Worm (Caenorhabditis elegans) whole organism, early embryonic: ENCODE results near the gene col-87.

ENCODE experiments used
- B0310.2 ChIP-seq: sonication (generic microtip); optimal IDR thresholded peaks from 2 replicates; lab custom pipeline; 2016; ENCODE audit warnings: mild to moderate bottlenecking, missing genetic modification characterization, missing compliant biosample characterization
- F13C5.2 ChIP-seq: sonication (generic microtip); optimal IDR thresholded peaks from 2 replicates; lab custom pipeline; 2017; ENCODE audit warnings: mild to moderate bottlenecking, missing genetic modification characterization, inconsistent platforms, missing compliant biosample characterization
- aly-1 ChIP-seq: sonication (generic microtip); optimal IDR thresholded peaks from 2 replicates; lab custom pipeline; 2016; ENCODE audit warnings: missing genetic modification characterization, missing compliant biosample characterization
- ama-1 ChIP-seq: fragments of 150-350 bp; optimal IDR thresholded peaks from 2 replicates; lab custom pipeline; 2014
- ceh-13 ChIP-seq: fragments of 200-800 bp; sonication (Bioruptor generic); optimal IDR thresholded peaks from 2 replicates; lab custom pipeline; 2018; ENCODE audit warnings: mild to moderate bottlenecking, missing genetic modification characterization, missing compliant biosample characterization
- ceh-36 ChIP-seq: sonication (generic microtip); optimal IDR thresholded peaks from 2 replicates; lab custom pipeline; 2016; ENCODE audit warnings: missing genetic modification characterization, inconsistent platforms, missing compliant biosample characterization
- ets-7 ChIP-seq: sonication (generic microtip); optimal IDR thresholded peaks from 2 replicates; lab custom pipeline; 2016; ENCODE audit warnings: missing genotype, missing genetic modification characterization, missing compliant biosample characterization
- flt-1 ChIP-seq: fragments of 200-800 bp; sonication (Bioruptor generic); IDR thresholded peaks from 2 replicates; pipeline ENCODE4 v1.3.6; 2022; ENCODE audit warnings: missing genetic modification characterization, missing compliant biosample characterization
- hmbx-1 ChIP-seq: sonication (generic microtip); optimal IDR thresholded peaks from 2 replicates; lab custom pipeline; 2016; ENCODE audit warnings: mild to moderate bottlenecking, missing genetic modification characterization, missing compliant biosample characterization
- hmg-4 ChIP-seq: fragments of 200-800 bp; sonication (Bioruptor generic); optimal IDR thresholded peaks from 2 replicates; lab custom pipeline; 2018; ENCODE audit warnings: mild to moderate bottlenecking, missing genetic modification characterization, missing compliant biosample characterization
- hnd-1 ChIP-seq: sonication (generic microtip); optimal IDR thresholded peaks from 2 replicates; lab custom pipeline; 2016; ENCODE audit warnings: missing genetic modification characterization, missing compliant biosample characterization
- pes-1 ChIP-seq: fragments of 200-800 bp; sonication (Bioruptor generic); IDR thresholded peaks from 2 replicates; pipeline ENCODE4 v1.3.6; 2022; ENCODE audit warnings: missing genetic modification reagents, missing genetic modification characterization, missing compliant biosample characterization
- scrt-1 ChIP-seq: fragments of 200-800 bp; sonication (Bioruptor generic); IDR thresholded peaks from 2 replicates; pipeline ENCODE4 v1.3.6; 2022; ENCODE audit warnings: missing genetic modification characterization, missing compliant biosample characterization
- sea-1 ChIP-seq: fragments of 200-800 bp; sonication (Bioruptor generic); conservative IDR thresholded peaks from 2 replicates; pipeline ENCODE4 v1.3.6; 2022; ENCODE audit warnings: missing genetic modification characterization, missing compliant biosample characterization
- tbx-11 ChIP-seq: fragments of 200-800 bp; sonication (Bioruptor generic); IDR thresholded peaks from 2 replicates; pipeline ENCODE4 v1.3.6; 2022; ENCODE audit warnings: missing genetic modification characterization, missing compliant biosample characterization
- tbx-37 ChIP-seq: fragments of 200-800 bp; sonication (Bioruptor generic); conservative IDR thresholded peaks from 2 replicates; pipeline ENCODE4 v1.3.6; 2022; ENCODE audit warnings: missing genetic modification reagents, missing genetic modification characterization, missing compliant biosample characterization
- tra-4 ChIP-seq: sonication (generic microtip); optimal IDR thresholded peaks from 2 replicates; lab custom pipeline; 2017; ENCODE audit warnings: missing genetic modification characterization, missing compliant biosample characterization

Gene col-87

DNA sequence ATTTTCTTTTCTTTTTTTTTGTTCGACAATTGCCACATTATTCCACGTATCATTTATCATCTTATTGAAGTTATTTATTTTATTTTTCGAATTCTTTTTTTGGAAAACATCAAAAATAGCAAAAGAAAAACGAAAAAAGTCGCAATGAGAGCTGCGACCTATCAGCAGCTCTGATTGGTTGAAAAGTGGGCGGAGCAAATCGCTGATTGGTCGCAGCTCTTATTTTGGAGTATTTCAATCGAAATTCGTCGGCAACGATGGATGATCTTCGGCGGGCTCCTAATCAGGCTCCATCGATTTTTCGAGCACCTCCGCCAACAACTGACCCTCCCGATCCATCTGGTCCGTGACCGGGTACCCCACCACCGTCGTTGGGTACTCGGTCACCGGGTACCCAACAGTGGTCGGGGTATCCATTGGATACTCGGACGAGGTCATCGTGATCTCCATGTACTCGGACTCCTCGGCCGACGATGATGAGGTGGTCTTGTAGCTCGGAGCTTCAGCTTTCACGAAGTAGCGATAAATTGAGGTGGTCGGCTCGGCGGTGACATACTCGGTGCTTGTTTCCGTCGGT lies 4.6 kb downstream of the col-87 start:
- no peak for TF ChIP-seq pes-1 (GFP tag; lab: Robert Waterston, UW)
- no peak for TF ChIP-seq aly-1 (tag; lab: Kevin White, UChicago)
- TF ChIP-seq ama-1 (lab: Kevin White, UChicago), result no peak
- no peak for TF ChIP-seq flt-1 (GFP tag; lab: Robert Waterston, UW)
- TF ChIP-seq B0310.2 (tag; lab: Kevin White, UChicago), result no peak
- no peak for TF ChIP-seq tbx-37 (GFP tag; lab: Robert Waterston, UW)
- TF ChIP-seq hmbx-1 (tag; lab: Kevin White, UChicago), result no peak

DNA sequence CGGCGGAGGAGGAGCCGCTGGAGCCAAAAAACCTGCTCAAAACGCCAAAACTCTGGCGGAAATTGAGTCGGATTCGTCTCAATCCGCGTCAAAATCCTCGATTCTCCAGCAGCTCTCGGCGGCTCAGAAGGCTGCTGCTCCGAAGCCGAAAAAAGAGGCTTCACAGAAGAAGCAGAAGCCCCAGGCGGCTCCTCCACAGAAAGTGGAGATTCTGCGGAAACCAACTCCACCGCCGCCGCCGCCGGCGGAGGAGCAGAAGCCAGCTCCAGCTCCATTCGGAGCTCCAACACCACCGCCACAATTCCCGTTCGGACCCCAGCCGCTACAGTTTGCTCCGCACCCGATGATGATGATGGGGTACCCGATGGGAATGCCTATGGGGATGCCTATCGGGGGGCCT lies 7.6 kb downstream of the col-87 start:
- TF ChIP-seq hmbx-1 (tag; lab: Kevin White, UChicago), result no peak
- TF ChIP-seq pes-1 (GFP tag; lab: Robert Waterston, UW), result no peak
- no peak for TF ChIP-seq ceh-36 (tag; lab: Kevin White, UChicago)

DNA sequence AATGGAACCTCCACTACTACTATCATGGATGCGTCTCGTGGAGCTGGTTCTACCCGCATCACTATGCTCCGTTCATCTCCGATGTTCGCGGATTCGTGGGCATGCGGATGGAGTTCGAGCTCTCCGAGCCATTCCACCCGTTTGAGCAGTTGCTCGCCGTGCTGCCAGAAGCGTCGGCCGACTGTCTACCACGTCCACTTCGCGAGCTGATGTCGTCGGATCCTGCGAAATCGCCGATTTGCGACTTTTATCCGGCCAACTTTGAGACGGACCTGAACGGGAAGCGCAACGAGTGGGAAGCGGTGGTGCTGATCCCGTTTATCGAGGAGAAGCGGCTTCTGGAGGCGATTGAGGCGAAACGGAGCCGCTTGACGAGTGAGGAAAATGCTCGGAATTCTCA lies 16.7 kb downstream of the col-87 start:
- no peak for TF ChIP-seq tra-4 (tag; lab: Kevin White, UChicago)
- TF ChIP-seq tbx-37 (GFP tag; lab: Robert Waterston, UW), result no peak
- no peak for TF ChIP-seq pes-1 (GFP tag; lab: Robert Waterston, UW)
- no peak for TF ChIP-seq aly-1 (tag; lab: Kevin White, UChicago)
- no peak for TF ChIP-seq hmbx-1 (tag; lab: Kevin White, UChicago)

DNA sequence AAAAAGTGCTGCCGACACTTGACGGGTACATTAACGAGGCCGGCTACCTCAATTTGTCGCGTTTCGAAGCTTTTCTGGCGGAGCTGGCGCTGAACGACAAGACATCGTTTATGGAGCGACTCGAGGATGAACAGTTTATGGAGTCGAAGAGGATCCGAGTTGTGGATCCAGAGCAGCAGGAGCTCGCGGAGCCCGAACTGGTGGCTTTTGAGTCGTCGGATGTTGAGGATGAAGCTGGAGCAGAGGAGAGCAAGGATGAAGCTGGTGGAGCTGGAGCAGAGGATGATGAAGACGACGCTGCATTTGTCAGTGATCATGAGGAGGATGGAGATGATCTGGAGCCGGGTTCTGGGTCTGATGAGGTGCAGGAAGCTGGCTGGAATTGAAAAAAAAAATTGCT lies 19.7 kb downstream of the col-87 start:
- no peak for TF ChIP-seq pes-1 (GFP tag; lab: Robert Waterston, UW)
- no peak for TF ChIP-seq hmbx-1 (tag; lab: Kevin White, UChicago)
- no peak for TF ChIP-seq tbx-37 (GFP tag; lab: Robert Waterston, UW)

DNA sequence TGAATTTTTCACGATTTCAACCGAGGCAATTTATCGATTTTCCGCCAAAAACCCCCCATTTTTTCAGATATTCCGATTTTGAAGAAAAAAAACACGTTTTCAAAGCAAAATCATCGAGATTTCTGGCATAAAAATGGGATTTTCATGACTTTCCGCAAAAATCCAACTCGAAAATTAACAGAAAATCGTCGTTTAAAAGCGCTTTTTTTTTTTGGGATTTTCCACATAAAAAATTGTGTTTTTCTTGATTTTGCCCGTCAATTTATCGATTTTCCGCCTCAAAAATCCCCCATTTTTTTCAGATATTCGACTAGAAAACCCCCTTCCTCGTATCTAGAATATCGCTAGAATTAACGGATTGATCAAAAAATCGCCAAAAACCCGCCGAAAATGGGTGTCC lies 25.9 kb downstream of the col-87 start, which contains the start of gene xrn-1:
TSS of gene xrn-1 (plus strand) at position 301 of the 400 bp plus-strand sequence.
- TF ChIP-seq ama-1 (lab: Kevin White, UChicago), result no peak
- TF ChIP-seq ets-7 (tag; lab: Kevin White, UChicago), result no peak
- TF ChIP-seq ceh-13 (GFP tag; lab: Kevin White, UChicago), result no peak

DNA sequence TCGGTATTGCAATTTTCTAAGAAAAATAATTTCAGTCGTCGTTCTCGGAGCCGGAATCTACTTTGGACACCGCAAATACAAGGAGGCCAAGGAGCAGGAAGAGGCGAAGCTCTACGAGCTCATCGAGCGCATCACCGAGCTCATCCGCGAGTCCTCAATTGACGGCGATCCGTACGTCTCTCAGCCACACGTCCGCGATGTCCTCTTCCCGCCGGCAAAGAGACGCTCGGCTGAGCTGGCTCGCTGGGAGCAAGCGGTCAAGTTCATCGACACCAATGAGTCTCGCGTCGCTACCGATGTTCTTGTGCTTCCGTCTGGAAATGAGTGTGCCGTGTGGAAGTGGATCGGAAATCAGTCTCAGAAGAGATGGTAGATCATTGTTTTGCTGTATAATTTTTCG lies 29.0 kb downstream of the col-87 start:
- no peak for TF ChIP-seq ets-7 (tag; lab: Kevin White, UChicago)
- TF ChIP-seq hnd-1 (tag; lab: Kevin White, UChicago), result no peak
- TF ChIP-seq hmg-4 (GFP tag; lab: Kevin White, UChicago), result no peak
- no peak for TF ChIP-seq tbx-37 (GFP tag; lab: Robert Waterston, UW)
- no peak for TF ChIP-seq B0310.2 (tag; lab: Kevin White, UChicago)
- TF ChIP-seq aly-1 (tag; lab: Kevin White, UChicago), result no peak
- TF ChIP-seq ceh-36 (tag; lab: Kevin White, UChicago), result no peak
- no peak for TF ChIP-seq tbx-11

DNA sequence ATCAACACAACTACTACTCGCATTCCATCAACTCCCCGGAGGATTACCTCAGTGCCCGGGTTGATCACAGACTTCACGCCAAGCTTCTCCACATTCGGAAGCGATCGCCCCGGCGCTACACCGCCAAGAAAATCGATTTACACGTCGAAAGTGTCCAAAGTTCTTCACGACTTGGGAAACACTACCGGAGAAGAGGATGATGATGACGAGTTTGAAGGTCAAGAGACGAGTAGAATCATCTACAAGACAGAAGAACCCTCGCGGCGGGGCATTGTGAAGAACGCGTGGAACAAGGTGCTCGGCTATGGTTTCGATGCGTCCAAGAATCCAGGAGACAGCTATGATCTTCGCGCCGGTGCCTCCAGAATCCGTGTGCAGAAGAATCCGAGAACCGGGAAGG lies 30.4 kb downstream of the col-87 start:
- TF ChIP-seq hmg-4 (GFP tag; lab: Kevin White, UChicago) (no peak), aly-1 (tag; lab: Kevin White, UChicago) (no peak), tbx-11 (no peak), sea-1 (GFP tag; lab: Robert Waterston, UW) (no peak), ceh-13 (GFP tag; lab: Kevin White, UChicago) (no peak), ceh-36 (tag; lab: Kevin White, UChicago) (no peak), ama-1 (lab: Kevin White, UChicago) (no peak), ets-7 (tag; lab: Kevin White, UChicago) (no peak), tbx-37 (GFP tag; lab: Robert Waterston, UW) (no peak), scrt-1 (GFP tag; lab: Robert Waterston, UW) (no peak), flt-1 (GFP tag; lab: Robert Waterston, UW) (no peak), F13C5.2 (no peak), hnd-1 (tag; lab: Kevin White, UChicago) (no peak), hmbx-1 (tag; lab: Kevin White, UChicago) (no peak), pes-1 (GFP tag; lab: Robert Waterston, UW) (no peak), B0310.2 (tag; lab: Kevin White, UChicago) (no peak), tra-4 (tag; lab: Kevin White, UChicago) (no peak)

DNA sequence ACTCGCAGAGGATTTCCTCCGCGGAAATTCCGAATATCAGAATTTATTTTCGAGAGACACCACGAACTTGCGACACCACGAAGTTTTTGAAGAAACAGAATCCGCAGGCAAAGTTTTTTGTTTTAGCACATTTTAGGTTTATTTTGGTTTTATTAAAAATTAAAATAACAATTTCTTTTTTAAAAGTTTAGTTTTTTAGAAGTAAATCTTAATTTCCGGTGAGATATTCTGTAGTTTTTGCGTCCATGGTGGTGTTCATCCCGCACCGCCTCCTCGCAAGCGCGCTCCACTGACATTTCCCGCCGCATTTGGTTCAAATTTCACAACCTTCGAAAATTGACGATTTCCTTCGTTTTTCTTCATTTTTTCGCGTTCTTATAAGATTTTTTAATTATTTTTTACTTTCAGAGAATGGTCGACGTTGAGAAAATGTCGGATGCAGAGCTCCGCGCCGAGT lies 31.4 kb downstream of the col-87 start, which contains the start of gene lem-2:
TSS of gene lem-2 (plus strand) at position 407 of the 457 bp plus-strand sequence.
- TF ChIP-seq F13C5.2 (peak; percentile 78), ets-7 (tag; lab: Kevin White, UChicago) (peak; percentile 53), ceh-36 (tag; lab: Kevin White, UChicago) (no peak), hmg-4 (GFP tag; lab: Kevin White, UChicago) (peak; percentile 6), flt-1 (GFP tag; lab: Robert Waterston, UW) (peak; percentile 48; the same call in 1 of the 2 replicates), ama-1 (lab: Kevin White, UChicago) (no peak), aly-1 (tag; lab: Kevin White, UChicago) (no peak), hmbx-1 (tag; lab: Kevin White, UChicago) (peak; percentile 60), pes-1 (GFP tag; lab: Robert Waterston, UW) (no peak; the same call in 1 of the 2 replicates), hnd-1 (tag; lab: Kevin White, UChicago) (peak; percentile 38), B0310.2 (tag; lab: Kevin White, UChicago) (peak; percentile 56), tra-4 (tag; lab: Kevin White, UChicago) (peak; percentile 85), tbx-11 (no peak), ceh-13 (GFP tag; lab: Kevin White, UChicago) (peak; percentile 50), tbx-37 (GFP tag; lab: Robert Waterston, UW) (no peak), scrt-1 (GFP tag; lab: Robert Waterston, UW) (0 out of 2 replicates have a peak, but pooled peaks have one; percentile 13), sea-1 (GFP tag; lab: Robert Waterston, UW) (no peak)
